Worm (Caenorhabditis elegans) whole organism, young adult: ENCODE measurements around the gene F55G7.3.

ENCODE experiments used
- die-1 ChIP-seq: sonication (generic microtip); optimal IDR thresholded peaks from 2 replicates; lab custom pipeline; 2016; ENCODE audit warnings: missing genotype, mild to moderate bottlenecking, missing genetic modification characterization, missing compliant biosample characterization
- snpc-1.1 ChIP-seq: sonication (generic microtip); optimal IDR thresholded peaks from 2 replicates; lab custom pipeline; 2017; ENCODE audit warnings: missing genetic modification characterization, mild to moderate bottlenecking, missing compliant biosample characterization, antibody characterized with exemption, moderate library complexity, missing genotype, missing genetic modification reagents; ENCODE audit not compliant: insufficient read depth
- snpc-1.3 ChIP-seq: sonication (generic microtip); optimal IDR thresholded peaks from 2 replicates; lab custom pipeline; 2017; ENCODE audit warnings: missing genetic modification characterization, mild to moderate bottlenecking, missing compliant biosample characterization, antibody characterized with exemption, moderate library complexity, missing genotype, missing genetic modification reagents; ENCODE audit not compliant: insufficient read depth

DNA sequence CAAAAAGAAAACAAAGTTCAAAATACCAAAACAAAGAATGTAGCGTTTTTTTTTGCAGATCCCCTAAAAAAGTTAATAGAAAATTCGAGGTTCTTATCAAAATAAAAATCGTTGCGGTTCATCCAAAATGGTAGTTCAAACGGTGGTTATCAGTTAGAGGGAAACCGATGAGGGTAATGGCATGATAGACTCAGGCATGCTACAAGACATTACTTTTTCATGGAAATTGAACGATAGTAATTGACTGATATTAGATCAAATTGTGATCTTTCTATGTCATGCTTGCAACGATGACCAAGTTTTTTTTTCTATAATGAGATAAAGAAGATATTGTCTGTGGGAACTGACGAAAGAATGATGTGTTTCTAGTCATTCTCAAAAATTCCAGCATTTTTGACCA is 22.7 kb upstream of the F55G7.3 start:
- TF ChIP-seq snpc-1.1 (tag; lab: Kevin White, UChicago) (no peak), snpc-1.3 (tag; lab: Kevin White, UChicago) (no peak), die-1 (tag; lab: Kevin White, UChicago) (no peak)
